Worm (Caenorhabditis elegans): ENCODE measurements around the gene C29E4.17.

The C29E4.17 gene

ce11 chrIII:7897733-7898132 lies 24.6 kb upstream of the C29E4.17 start (continued):
- TF ChIP-seq fkh-10 (GFP tag; optimal IDR thresholded peaks at IDR 0.05) (no peak), Y116A8C.19 (tag; optimal IDR thresholded peaks at IDR 0.05; ENCODE audit: borderline replicate concordance) (no peak), C16A3.4 (tag; optimal IDR thresholded peaks at IDR 0.05) (peak; percentile 22), nhr-20 (tag; optimal IDR thresholded peaks at IDR 0.05) (peak; percentile 81), egl-13 (tag; optimal IDR thresholded peaks at IDR 0.05) (no peak), vab-15 (tag; optimal IDR thresholded peaks at IDR 0.05) (no peak), hpl-2 (GFP tag; optimal IDR thresholded peaks at IDR 0.05) (no peak), aly-2 (tag; optimal IDR thresholded peaks at IDR 0.05) (no peak), lin-39 (tag; optimal IDR thresholded peaks at IDR 0.05) (no peak), sup-37 (GFP tag; optimal IDR thresholded peaks at IDR 0.05) (no peak), alr-1 (tag; optimal IDR thresholded peaks at IDR 0.05; ENCODE audit: borderline replicate concordance) (no peak), zag-1 (tag; optimal IDR thresholded peaks at IDR 0.05) (no peak), dsc-1 (tag; optimal IDR thresholded peaks at IDR 0.05) (no peak), swsn-7 (tag; optimal IDR thresholded peaks at IDR 0.05) (no peak), fkh-4 (tag; optimal IDR thresholded peaks at IDR 0.05; ENCODE audit: borderline replicate concordance) (no peak), nhr-28 (tag; optimal IDR thresholded peaks at IDR 0.05) (no peak), ama-1 (optimal IDR thresholded peaks at IDR 0.05) (no peak), tbx-2 (tag; optimal IDR thresholded peaks at IDR 0.05) (peak; percentile 62), grh-1 (GFP tag; IDR thresholded peaks at IDR 0.05) (peak; percentile 83), lin-14 (GFP tag; optimal IDR thresholded peaks at IDR 0.05) (peak; percentile 57), mef-2 (tag; optimal IDR thresholded peaks at IDR 0.05) (no peak), nhr-71 (tag; optimal IDR thresholded peaks at IDR 0.05) (peak; percentile 75), nhr-19 (GFP tag; conservative IDR thresholded peaks at IDR 0.05) (peak; percentile 80), nhr-12 (tag; optimal IDR thresholded peaks at IDR 0.05) (no peak), rnt-1 (tag; optimal IDR thresholded peaks at IDR 0.05) (no peak), nhr-11 (tag; optimal IDR thresholded peaks at IDR 0.05) (no peak), hlh-17 (GFP tag; optimal IDR thresholded peaks at IDR 0.05; ENCODE audit: borderline replicate concordance) (no peak), nhr-90 (tag; optimal IDR thresholded peaks at IDR 0.05; ENCODE audit: poor library complexity) (peak; percentile 71), ceh-63 (GFP tag; optimal IDR thresholded peaks at IDR 0.05) (no peak), efl-3 (GFP tag; optimal IDR thresholded peaks at IDR 0.05) (no peak), lsy-2 (tag; optimal IDR thresholded peaks at IDR 0.05) (peak; percentile 25 to 88), elt-3 (tag; optimal IDR thresholded peaks at IDR 0.05) (peak in 5 of 6 experiments; percentile 27 to 85 (median 48)), nhr-47 (tag; optimal IDR thresholded peaks at IDR 0.05) (peak; percentile 36), C34B4.2 (tag; optimal IDR thresholded peaks at IDR 0.05) (no peak), efl-1 (optimal IDR thresholded peaks at IDR 0.05) (no peak), efl-1 (GFP tag; optimal IDR thresholded peaks at IDR 0.05 in 1 of 2) (peak in 1 of 2 experiments; percentile 87), nhr-85 (tag) (peak; percentile 95), xbp-1 (tag; optimal IDR thresholded peaks at IDR 0.05) (no peak), fos-1 (tag; optimal IDR thresholded peaks at IDR 0.05) (no peak), ceh-88 (GFP tag; IDR thresholded peaks at IDR 0.05) (no peak), unc-130 (tag; optimal IDR thresholded peaks at IDR 0.05) (no peak), zip-4 (GFP tag; optimal IDR thresholded peaks at IDR 0.05) (no peak), tlp-1 (tag; optimal IDR thresholded peaks at IDR 0.05) (no peak), dpl-1 (GFP tag; optimal IDR thresholded peaks at IDR 0.05) (peak in 1 of 3 experiments; percentile 9), ztf-11 (tag; optimal IDR thresholded peaks at IDR 0.05) (no peak), F16B12.6 (tag; optimal IDR thresholded peaks at IDR 0.05) (no peak), jun-1 (tag; optimal IDR thresholded peaks at IDR 0.05) (no peak), mdl-1 (tag; optimal IDR thresholded peaks at IDR 0.05) (no peak), ceh-8 (GFP tag; optimal IDR thresholded peaks at IDR 0.05) (no peak), irx-1 (tag; optimal IDR thresholded peaks at IDR 0.05) (no peak), lin-13 (GFP tag; optimal IDR thresholded peaks at IDR 0.05) (no peak), ceh-82 (tag; optimal IDR thresholded peaks at IDR 0.05) (no peak), ceh-90 (tag; optimal IDR thresholded peaks at IDR 0.05) (no peak)

All from whole organism, L1 larva.